Worm (Caenorhabditis elegans) whole organism, young adult: ENCODE data around the gene R53.5.

ENCODE experiments used
- C17E4.6 ChIP-seq: fragments of 200-800 bp; sonication (Bioruptor generic); IDR thresholded peaks from 2 replicates; pipeline ENCODE4 v1.3.6; 2022; ENCODE audit warnings: missing genetic modification reagents, missing genetic modification characterization, missing compliant biosample characterization
- F52B5.7 ChIP-seq: sonication (generic microtip); optimal IDR thresholded peaks from 2 replicates; lab custom pipeline; 2016; ENCODE audit warnings: mild to moderate bottlenecking, missing genetic modification characterization, missing compliant biosample characterization
- K12H6.12 ChIP-seq: fragments of 200-800 bp; sonication (Bioruptor generic); optimal IDR thresholded peaks from 2 replicates; lab custom pipeline; 2018; ENCODE audit warnings: mild to moderate bottlenecking, missing genetic modification characterization, missing compliant biosample characterization
- Y56A3A.18 ChIP-seq: fragments of 200-800 bp; sonication (Bioruptor generic); IDR thresholded peaks from 2 replicates; pipeline ENCODE4 v1.3.6; 2022; ENCODE audit warnings: missing genetic modification reagents, missing genetic modification characterization, missing compliant biosample characterization
- ZK185.1 ChIP-seq: sonication (generic microtip); optimal IDR thresholded peaks from 2 replicates; lab custom pipeline; 2016; ENCODE audit warnings: mild to moderate bottlenecking, missing genetic modification characterization, missing compliant biosample characterization; ENCODE audit not compliant: poor library complexity, severe bottlenecking
- aptf-2 ChIP-seq: fragments of 200-800 bp; sonication (Bioruptor generic); conservative IDR thresholded peaks from 2 replicates; pipeline ENCODE4 v1.3.6; 2022; ENCODE audit warnings: missing genetic modification reagents, missing genetic modification characterization, missing compliant biosample characterization
- attf-6 ChIP-seq: fragments of 200-800 bp; sonication (Bioruptor generic); IDR thresholded peaks from 2 replicates; pipeline ENCODE4 v1.3.6; 2022; ENCODE audit warnings: missing genetic modification reagents, missing genetic modification characterization, missing compliant biosample characterization
- cebp-2 ChIP-seq: fragments of 200-800 bp; sonication (Bioruptor generic); IDR thresholded peaks from 2 replicates; pipeline ENCODE4 v1.3.6; 2022; ENCODE audit warnings: missing genetic modification characterization, missing compliant biosample characterization
- ceh-27 ChIP-seq: fragments of 200-800 bp; sonication (Bioruptor generic); optimal IDR thresholded peaks from 2 replicates; lab custom pipeline; 2018; ENCODE audit warnings: mild to moderate bottlenecking, missing genetic modification characterization, moderate library complexity, missing compliant biosample characterization
- ceh-40 ChIP-seq: fragments of 200-800 bp; sonication (Bioruptor generic); IDR thresholded peaks from 2 replicates; pipeline ENCODE4 v1.3.6; 2022; ENCODE audit warnings: missing genetic modification characterization, missing compliant biosample characterization
- ceh-58 ChIP-seq: fragments of 200-800 bp; sonication (Bioruptor generic); IDR thresholded peaks from 2 replicates; pipeline ENCODE4 v1.3.6; 2022; ENCODE audit warnings: missing genetic modification characterization, missing compliant biosample characterization
- ceh-91 ChIP-seq: fragments of 200-800 bp; sonication (Bioruptor generic); IDR thresholded peaks from 2 replicates; pipeline ENCODE4 v1.3.6; 2022; ENCODE audit warnings: missing genetic modification reagents, missing genetic modification characterization, missing compliant biosample characterization
- chd-7 ChIP-seq: sonication (generic microtip); optimal IDR thresholded peaks from 2 replicates; lab custom pipeline; 2016; ENCODE audit warnings: mild to moderate bottlenecking, missing genetic modification characterization, moderate library complexity, missing compliant biosample characterization
- efl-1 ChIP-seq: fragments of 150-350 bp; optimal IDR thresholded peaks from 2 replicates; lab custom pipeline; 2014; ENCODE audit warnings: missing biosample characterization, missing genetic modification reagents, missing genetic modification characterization
- ekl-4 ChIP-seq: fragments of 200-800 bp; sonication (Bioruptor generic); IDR thresholded peaks from 2 replicates; pipeline ENCODE4 v1.3.6; 2022; ENCODE audit warnings: missing genetic modification reagents, missing genetic modification characterization, missing compliant biosample characterization
- him-1 ChIP-seq: sonication (generic microtip); optimal IDR thresholded peaks from 2 replicates; lab custom pipeline; 2016; ENCODE audit warnings: missing genotype, missing genetic modification reagents, missing genetic modification characterization, missing compliant biosample characterization
- hmg-20 ChIP-seq: fragments of 200-800 bp; sonication (Bioruptor generic); IDR thresholded peaks from 2 replicates; pipeline ENCODE4 v1.3.6; 2022; ENCODE audit warnings: missing genetic modification reagents, missing genetic modification characterization, missing compliant biosample characterization
- let-526 ChIP-seq: fragments of 200-800 bp; sonication (Bioruptor generic); IDR thresholded peaks from 2 replicates; pipeline ENCODE4 v1.3.6; 2022; ENCODE audit warnings: missing genetic modification reagents, missing genetic modification characterization, missing compliant biosample characterization
- let-607 ChIP-seq, 2 experiments: fragments of 200-800 bp in 1 of 2; sonication (Bioruptor generic) in 1 of 2; sonication (generic microtip) in 1 of 2; optimal IDR thresholded peaks; 2 replicates each; lab custom pipeline; 2016 to 2018; ENCODE audit warnings: mild to moderate bottlenecking in 2 of 2, missing compliant biosample characterization in 2 of 2, missing genetic modification characterization in 2 of 2, moderate library complexity in 2 of 2, missing genotype in 1 of 2
- lin-35 ChIP-seq, 3 experiments: fragments of 150-350 bp in 2 of 3; sonication (generic microtip) in 1 of 3; optimal IDR thresholded peaks; 2 replicates each; lab custom pipeline; 2014 to 2018; ENCODE audit warnings: missing biosample characterization in 3 of 3, missing genetic modification characterization in 3 of 3, missing genetic modification reagents in 3 of 3
- lin-54 ChIP-seq: fragments of 200-800 bp; sonication (Bioruptor generic); optimal IDR thresholded peaks from 2 replicates; lab custom pipeline; 2018; ENCODE audit warnings: mild to moderate bottlenecking, missing genetic modification characterization, missing compliant biosample characterization
- lir-1 ChIP-seq: fragments of 200-800 bp; sonication (Bioruptor generic); conservative IDR thresholded peaks from 2 replicates; pipeline ENCODE4 v1.3.6; 2022; ENCODE audit warnings: missing genetic modification reagents, missing genetic modification characterization, missing compliant biosample characterization
- lsy-27 ChIP-seq: sonication (generic microtip); optimal IDR thresholded peaks from 2 replicates; lab custom pipeline; 2017; ENCODE audit warnings: missing genetic modification characterization, mild to moderate bottlenecking, missing compliant biosample characterization, antibody characterized with exemption, missing genotype, borderline replicate concordance; ENCODE audit not compliant: insufficient read depth
- madf-3 ChIP-seq: fragments of 200-800 bp; sonication (Bioruptor generic); IDR thresholded peaks from 2 replicates; pipeline ENCODE4 v1.3.6; 2022; ENCODE audit warnings: missing genetic modification reagents, missing genetic modification characterization, missing compliant biosample characterization
- madf-6 ChIP-seq: fragments of 200-800 bp; sonication (Bioruptor generic); IDR thresholded peaks from 2 replicates; pipeline ENCODE4 v1.3.6; 2022; ENCODE audit warnings: missing genetic modification reagents, missing genetic modification characterization, missing compliant biosample characterization
- madf-8 ChIP-seq: fragments of 200-800 bp; sonication (Bioruptor generic); conservative IDR thresholded peaks from 2 replicates; pipeline ENCODE4 v1.3.6; 2022; ENCODE audit warnings: missing genetic modification reagents, missing genetic modification characterization, missing compliant biosample characterization
- nhr-120 ChIP-seq: fragments of 200-800 bp; sonication (Bioruptor generic); IDR thresholded peaks from 2 replicates; pipeline ENCODE4 v1.3.6; 2022; ENCODE audit warnings: missing genetic modification characterization, missing compliant biosample characterization
- nhr-179 ChIP-seq: sonication (generic microtip); optimal IDR thresholded peaks from 2 replicates; lab custom pipeline; 2016; ENCODE audit warnings: mild to moderate bottlenecking, missing genetic modification characterization, missing compliant biosample characterization
- pha-4 ChIP-seq: fragments of 150-350 bp; sonication (generic microtip); optimal IDR thresholded peaks from 2 replicates; lab custom pipeline; 2014; ENCODE audit warnings: missing biosample characterization, missing genetic modification reagents, missing genetic modification characterization
- repo-1 ChIP-seq: sonication (generic microtip); optimal IDR thresholded peaks from 2 replicates; lab custom pipeline; 2017; ENCODE audit warnings: mild to moderate bottlenecking, missing genetic modification characterization, missing compliant biosample characterization
- snpc-1.1 ChIP-seq: sonication (generic microtip); optimal IDR thresholded peaks from 2 replicates; lab custom pipeline; 2017; ENCODE audit warnings: missing genetic modification characterization, mild to moderate bottlenecking, missing compliant biosample characterization, antibody characterized with exemption, moderate library complexity, missing genotype, missing genetic modification reagents; ENCODE audit not compliant: insufficient read depth
- snpc-3.4 ChIP-seq: sonication (generic microtip); optimal IDR thresholded peaks from 2 replicates; lab custom pipeline; 2017; ENCODE audit warnings: missing genetic modification characterization, mild to moderate bottlenecking, missing compliant biosample characterization, antibody characterized with exemption, moderate library complexity, missing genotype, missing genetic modification reagents
- zfh-2 ChIP-seq: fragments of 200-800 bp; sonication (Bioruptor generic); conservative IDR thresholded peaks from 2 replicates; pipeline ENCODE4 v1.3.6; 2022; ENCODE audit warnings: missing genetic modification reagents, missing genetic modification characterization, missing compliant biosample characterization
- ztf-22 ChIP-seq: fragments of 200-800 bp; sonication (Bioruptor generic); optimal IDR thresholded peaks from 2 replicates; lab custom pipeline; 2018; ENCODE audit warnings: mild to moderate bottlenecking, missing genetic modification characterization, moderate library complexity, missing compliant biosample characterization
- ztf-25 ChIP-seq: fragments of 200-800 bp; sonication (Bioruptor generic); IDR thresholded peaks from 2 replicates; pipeline ENCODE4 v1.3.6; 2022; ENCODE audit warnings: missing genetic modification reagents, missing genetic modification characterization, missing compliant biosample characterization
- ztf-26 ChIP-seq: sonication (generic microtip); optimal IDR thresholded peaks from 2 replicates; lab custom pipeline; 2017; ENCODE audit warnings: missing genetic modification characterization, missing compliant biosample characterization
- ztf-28 ChIP-seq: fragments of 200-800 bp; sonication (Bioruptor generic); IDR thresholded peaks from 2 replicates; pipeline ENCODE4 v1.3.6; 2022; ENCODE audit warnings: missing genetic modification reagents, missing genetic modification characterization, missing compliant biosample characterization

The R53.5 gene

DNA sequence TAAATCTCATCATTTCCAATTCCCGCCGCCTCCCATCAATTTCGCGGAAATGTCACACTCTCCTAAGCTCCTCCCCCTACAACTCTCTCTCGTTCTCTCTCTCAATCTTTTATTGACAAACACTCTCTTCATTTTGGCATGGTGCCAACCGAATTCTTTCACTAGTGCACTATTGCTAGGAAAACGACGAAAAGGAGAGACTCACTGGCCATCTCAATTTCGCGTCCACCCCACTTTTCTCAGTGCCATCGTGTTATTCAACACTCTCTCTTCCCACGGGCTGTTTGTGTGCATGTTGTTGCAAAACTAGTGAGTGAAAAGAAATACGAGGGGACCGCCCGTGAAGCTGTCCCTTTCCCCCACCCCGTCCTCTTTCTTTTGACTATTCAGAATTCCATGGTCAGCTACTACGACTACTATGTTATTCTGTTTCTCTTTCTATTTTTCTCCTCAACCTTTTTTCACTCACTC is 14.6 kb upstream of the R53.5 start:
- TF ChIP-seq ceh-27 (GFP tag; lab: Kevin White, UChicago) (peak; percentile 12), attf-6 (GFP tag; lab: Robert Waterston, UW) (no peak)

- TF ChIP-seq ZK185.1 (tag; lab: Kevin White, UChicago) (no peak), nhr-120 (GFP tag; lab: Robert Waterston, UW) (no peak), lin-54 (GFP tag; lab: Kevin White, UChicago) (no peak), ceh-27 (GFP tag; lab: Kevin White, UChicago) (no peak), C17E4.6 (GFP tag; lab: Robert Waterston, UW) (no peak), attf-6 (GFP tag; lab: Robert Waterston, UW) (no peak), snpc-1.1 (tag; lab: Kevin White, UChicago) (no peak), cebp-2 (GFP tag; lab: Robert Waterston, UW) (no peak)
These were observed 12.1 kb upstream of the R53.5 start for ce11 chrII:9982437-9982836.

ce11 chrII:9981760-9982159 is 11.5 kb upstream of the R53.5 start, which contains the start of gene sdz-38:
Gene sdz-38 (minus strand): TSS chrII:9981860.
- TF ChIP-seq lir-1 (GFP tag; lab: Robert Waterston, UW) (no peak), madf-3 (GFP tag; lab: Robert Waterston, UW) (0 out of 2 replicates have a peak, but pooled peaks have one; percentile 10), F52B5.7 (no peak), pha-4 (tag; lab: Kevin White, UChicago) (no peak), let-607 (tag; optimal IDR thresholded peaks at IDR 0.05; lab: Kevin White, UChicago) (no peak), chd-7 (tag; lab: Kevin White, UChicago) (no peak), ceh-40 (GFP tag; lab: Robert Waterston, UW) (no peak), madf-8 (GFP tag; lab: Robert Waterston, UW) (no peak)

DNA sequence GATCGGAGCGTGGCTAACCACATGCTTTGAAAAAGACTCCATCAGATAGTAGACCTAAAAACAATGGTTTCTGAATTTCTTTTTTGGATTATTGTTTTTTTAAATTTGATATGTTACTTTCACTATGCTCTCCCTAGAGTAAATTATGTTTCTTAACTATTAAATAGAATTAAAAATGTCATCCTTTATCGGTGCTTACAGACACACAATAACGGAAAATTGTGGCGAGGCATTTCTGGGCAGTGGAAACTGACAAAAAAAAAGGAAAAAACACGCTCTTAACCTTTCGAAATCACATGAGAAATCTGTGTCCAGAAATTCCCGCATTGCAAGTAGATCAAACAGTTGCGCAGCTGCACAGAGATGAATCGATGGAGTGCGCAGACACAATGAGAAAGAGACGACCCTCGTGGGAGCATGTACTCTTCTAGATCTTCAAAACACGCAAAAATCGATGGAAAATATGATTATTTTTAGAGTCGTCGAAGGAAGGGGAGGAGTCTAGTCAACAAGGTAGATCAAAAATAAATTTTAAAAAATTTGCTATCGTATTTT is 9.9 kb upstream of the R53.5 start, which contains the start of gene ZK892.6:
Gene ZK892.6, minus strand, starts transcription at position 51 of the 555 bp plus-strand sequence.
- TF ChIP-seq efl-1 (GFP tag; lab: Kevin White, UChicago), result peak; percentile 80
- peak; percentile 70 for TF ChIP-seq madf-6
- TF ChIP-seq repo-1 (tag; lab: Kevin White, UChicago), result no peak

ce11 chrII:9976405-9976804 is 6.1 kb upstream of the R53.5 start, which contains the start of gene R53.8:
Gene R53.8 (plus strand): TSS chrII:9976705.
- TF ChIP-seq him-1 (tag; lab: Kevin White, UChicago) (no peak), K12H6.12 (tag; lab: Kevin White, UChicago) (no peak), ztf-28 (no peak), aptf-2 (GFP tag; lab: Robert Waterston, UW) (no peak), Y56A3A.18 (GFP tag; lab: Robert Waterston, UW) (no peak), snpc-1.1 (tag; lab: Kevin White, UChicago) (no peak), ekl-4 (GFP tag; lab: Robert Waterston, UW) (no peak), nhr-179 (tag; lab: Kevin White, UChicago) (no peak)

- TF ChIP-seq ztf-26 (tag; lab: Kevin White, UChicago) (no peak), ztf-28 (no peak), ceh-58 (GFP tag; lab: Robert Waterston, UW) (no peak), efl-1 (GFP tag; lab: Kevin White, UChicago) (no peak), ceh-91 (GFP tag; lab: Robert Waterston, UW) (no peak), lin-35 (GFP tag; optimal IDR thresholded peaks at IDR 0.05; lab: Kevin White, UChicago) (peak in 1 of 3 experiments; percentile 32), nhr-120 (GFP tag; lab: Robert Waterston, UW) (no peak), lin-54 (GFP tag; lab: Kevin White, UChicago) (peak; percentile 16), ceh-40 (GFP tag; lab: Robert Waterston, UW) (no peak), lsy-27 (tag; lab: Kevin White, UChicago) (no peak), ztf-25 (GFP tag; lab: Robert Waterston, UW) (no peak), hmg-20 (GFP tag; lab: Robert Waterston, UW) (no peak), let-526 (GFP tag; lab: Robert Waterston, UW) (no peak), nhr-179 (tag; lab: Kevin White, UChicago) (no peak), ztf-22 (GFP tag; lab: Kevin White, UChicago) (no peak), zfh-2 (GFP tag; lab: Robert Waterston, UW) (no peak), snpc-3.4 (tag; lab: Kevin White, UChicago) (no peak)
These were observed 4.7 kb upstream of the R53.5 start, which contains the start of gene aakg-5 for ce11 chrII:9974967-9975366. Gene aakg-5 (minus strand): TSS chrII:9975125.
